Worm (Caenorhabditis elegans): ENCODE results near the gene Y116A8C.465.

ce11 chrIV:17078649-17079048 lies 13.6 kb downstream of the Y116A8C.465 start, which contains the start of gene Y116A8C.25:
- TF ChIP-seq unc-62 (GFP tag; optimal IDR thresholded peaks at IDR 0.05 in 1 of 2), result no peak
- no peak for TF ChIP-seq unc-62 (tag; optimal IDR thresholded peaks at IDR 0.05)
- no peak for TF ChIP-seq unc-130 (GFP tag; optimal IDR thresholded peaks at IDR 0.05)
- TF ChIP-seq sdz-12 (GFP tag; optimal IDR thresholded peaks at IDR 0.05), result no peak
- no peak for TF ChIP-seq Y105C5A.15 (GFP tag; IDR thresholded peaks at IDR 0.05)
